Worm (Caenorhabditis elegans) whole organism, young adult: ENCODE results near the gene aakg-3.

Experiments
- F23B12.7 ChIP-seq: sonication (generic microtip); optimal IDR thresholded peaks from 2 replicates; lab custom pipeline; 2017; ENCODE audit warnings: missing genetic modification characterization, mild to moderate bottlenecking, missing compliant biosample characterization, antibody characterized with exemption, moderate library complexity; ENCODE audit not compliant: insufficient read depth
- F49E8.2 ChIP-seq: sonication (generic microtip); optimal IDR thresholded peaks from 3 replicates; lab custom pipeline; 2017; ENCODE audit warnings: missing genetic modification characterization, mild to moderate bottlenecking, missing compliant biosample characterization, antibody characterized with exemption, moderate library complexity; ENCODE audit not compliant: insufficient read depth
- Y56A3A.18 ChIP-seq: fragments of 200-800 bp; sonication (Bioruptor generic); IDR thresholded peaks from 2 replicates; pipeline ENCODE4 v1.3.6; 2022; ENCODE audit warnings: missing genetic modification reagents, missing genetic modification characterization, missing compliant biosample characterization
- Y67H2A.10 ChIP-seq: fragments of 200-800 bp; sonication (Bioruptor generic); conservative IDR thresholded peaks from 2 replicates; pipeline ENCODE4 v1.3.6; 2022; ENCODE audit warnings: missing genetic modification reagents, missing genetic modification characterization, missing compliant biosample characterization
- ceh-79 ChIP-seq: sonication (generic microtip); optimal IDR thresholded peaks from 2 replicates; lab custom pipeline; 2017; ENCODE audit warnings: mild to moderate bottlenecking, missing genetic modification characterization, missing compliant biosample characterization
- lsy-27 ChIP-seq: sonication (generic microtip); optimal IDR thresholded peaks from 2 replicates; lab custom pipeline; 2017; ENCODE audit warnings: missing genetic modification characterization, mild to moderate bottlenecking, missing compliant biosample characterization, antibody characterized with exemption, missing genotype, borderline replicate concordance; ENCODE audit not compliant: insufficient read depth
- madf-3 ChIP-seq: fragments of 200-800 bp; sonication (Bioruptor generic); IDR thresholded peaks from 2 replicates; pipeline ENCODE4 v1.3.6; 2022; ENCODE audit warnings: missing genetic modification reagents, missing genetic modification characterization, missing compliant biosample characterization
- nfya-1 ChIP-seq: sonication (generic microtip); optimal IDR thresholded peaks from 2 replicates; lab custom pipeline; 2017; ENCODE audit warnings: antibody characterized with exemption, missing compliant biosample characterization, missing genetic modification characterization, borderline replicate concordance; ENCODE audit not compliant: insufficient read depth
- nhr-90 ChIP-seq: sonication (generic microtip); optimal IDR thresholded peaks from 2 replicates; lab custom pipeline; 2016; ENCODE audit warnings: missing genotype, mild to moderate bottlenecking, missing genetic modification characterization, missing compliant biosample characterization
- sea-2 ChIP-seq: fragments of 200-800 bp; sonication (Bioruptor generic); IDR thresholded peaks from 2 replicates; pipeline ENCODE4 v1.3.6; 2022; ENCODE audit warnings: missing genetic modification characterization, missing compliant biosample characterization
- snpc-4 ChIP-seq, 5 experiments: fragments of 150-350 bp in 1 of 5; sonication (generic microtip) in 4 of 5; optimal IDR thresholded peaks; 2 replicates each; lab custom pipeline; 2014 to 2018; ENCODE audit warnings: missing genetic modification characterization in 5 of 5, missing biosample characterization in 3 of 5, antibody characterized with exemption in 2 of 5, mild to moderate bottlenecking in 2 of 5, missing compliant biosample characterization in 2 of 5, missing genotype in 2 of 5, moderate library complexity in 2 of 5, missing genetic modification reagents in 1 of 5
- unc-62 ChIP-seq: fragments of 150-350 bp; optimal IDR thresholded peaks from 2 replicates; lab custom pipeline; 2014; ENCODE audit warnings: missing biosample characterization, missing genetic modification reagents, missing genetic modification characterization
- ztf-28 ChIP-seq: fragments of 200-800 bp; sonication (Bioruptor generic); IDR thresholded peaks from 2 replicates; pipeline ENCODE4 v1.3.6; 2022; ENCODE audit warnings: missing genetic modification reagents, missing genetic modification characterization, missing compliant biosample characterization

- TF ChIP-seq nhr-90 (no peak), ceh-79 (tag; lab: Kevin White, UChicago) (no peak), Y67H2A.10 (GFP tag; lab: Robert Waterston, UW) (no peak), F49E8.2 (tag; lab: Kevin White, UChicago) (no peak), nfya-1 (tag; lab: Kevin White, UChicago) (no peak), madf-3 (GFP tag; lab: Robert Waterston, UW) (no peak), F23B12.7 (tag; lab: Kevin White, UChicago) (no peak), ztf-28 (GFP tag; lab: Robert Waterston, UW) (no peak), snpc-4 (GFP tag; optimal IDR thresholded peaks at IDR 0.05; lab: Kevin White, UChicago) (no peak), snpc-4 (tag; optimal IDR thresholded peaks at IDR 0.05; lab: Kevin White, UChicago) (peak in 2 of 4 experiments; percentile 54 to 80), unc-62 (GFP tag; lab: Kevin White, UChicago) (no peak), sea-2 (GFP tag; lab: Robert Waterston, UW) (no peak), lsy-27 (tag; lab: Kevin White, UChicago) (no peak), Y56A3A.18 (GFP tag; lab: Robert Waterston, UW) (no peak)
Measured at ce11 chrX:2990145-2990544, 13.9 kb downstream of the aakg-3 start.
